Worm (Caenorhabditis elegans): ENCODE measurements around the gene acc-3.

DNA sequence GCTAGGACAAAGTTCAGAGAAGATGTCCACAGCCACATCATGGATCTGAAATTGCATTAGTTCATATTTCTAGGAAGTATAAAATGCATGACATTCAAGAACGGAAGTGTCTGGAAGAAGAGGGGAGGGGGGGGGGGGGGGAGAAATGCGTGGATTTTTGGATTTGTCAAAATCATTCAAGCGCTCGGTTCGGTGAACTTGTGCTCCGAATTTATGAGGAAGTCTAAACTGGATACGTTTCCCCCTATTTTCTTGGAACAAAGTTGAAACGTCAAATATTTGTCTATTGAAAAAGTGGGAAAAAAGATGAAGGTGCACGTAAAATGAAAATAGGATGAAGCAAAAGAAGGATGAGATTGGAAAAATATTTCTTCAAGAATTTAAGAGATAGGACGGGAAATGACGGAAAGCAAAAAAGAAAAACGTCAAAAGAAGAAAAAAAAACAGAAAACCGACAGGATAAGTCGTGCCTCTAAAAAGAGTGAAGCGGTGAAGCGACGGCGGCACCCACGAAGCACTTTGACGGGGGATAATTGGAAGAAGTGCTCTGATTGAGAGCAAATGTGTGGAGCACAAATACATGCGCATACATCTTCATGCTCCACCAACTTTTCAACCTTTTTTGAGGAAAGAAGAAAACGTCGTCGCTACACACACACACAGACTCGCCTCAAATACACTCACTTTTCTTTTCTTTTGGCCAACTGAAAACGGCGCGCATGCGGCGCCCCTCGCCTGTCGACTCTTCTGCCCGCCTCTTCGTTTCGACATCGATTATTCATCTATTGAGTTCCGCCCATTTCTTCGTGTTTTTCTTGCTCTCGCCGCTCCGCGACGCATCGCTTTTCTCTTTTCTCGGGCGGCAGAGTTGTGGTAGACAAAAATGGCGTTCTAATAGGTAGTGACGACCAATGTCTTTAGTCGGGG, 6.4 kb downstream of the acc-3 start, which contains the start of gene F55D10.4:
- TF ChIP-seq nhr-232 (tag; optimal IDR thresholded peaks at IDR 0.05) (no peak), ahr-1 (tag; optimal IDR thresholded peaks at IDR 0.05) (no peak), ets-4 (tag; optimal IDR thresholded peaks at IDR 0.05) (no peak)

Measured in whole organism, late embryonic.